Fruit fly (Drosophila melanogaster): ENCODE data around the gene CG10920.
A peak's percentile ranks its signal among the peaks of the same experiment; 100 is the strongest.

The CG10920 gene

DNA sequence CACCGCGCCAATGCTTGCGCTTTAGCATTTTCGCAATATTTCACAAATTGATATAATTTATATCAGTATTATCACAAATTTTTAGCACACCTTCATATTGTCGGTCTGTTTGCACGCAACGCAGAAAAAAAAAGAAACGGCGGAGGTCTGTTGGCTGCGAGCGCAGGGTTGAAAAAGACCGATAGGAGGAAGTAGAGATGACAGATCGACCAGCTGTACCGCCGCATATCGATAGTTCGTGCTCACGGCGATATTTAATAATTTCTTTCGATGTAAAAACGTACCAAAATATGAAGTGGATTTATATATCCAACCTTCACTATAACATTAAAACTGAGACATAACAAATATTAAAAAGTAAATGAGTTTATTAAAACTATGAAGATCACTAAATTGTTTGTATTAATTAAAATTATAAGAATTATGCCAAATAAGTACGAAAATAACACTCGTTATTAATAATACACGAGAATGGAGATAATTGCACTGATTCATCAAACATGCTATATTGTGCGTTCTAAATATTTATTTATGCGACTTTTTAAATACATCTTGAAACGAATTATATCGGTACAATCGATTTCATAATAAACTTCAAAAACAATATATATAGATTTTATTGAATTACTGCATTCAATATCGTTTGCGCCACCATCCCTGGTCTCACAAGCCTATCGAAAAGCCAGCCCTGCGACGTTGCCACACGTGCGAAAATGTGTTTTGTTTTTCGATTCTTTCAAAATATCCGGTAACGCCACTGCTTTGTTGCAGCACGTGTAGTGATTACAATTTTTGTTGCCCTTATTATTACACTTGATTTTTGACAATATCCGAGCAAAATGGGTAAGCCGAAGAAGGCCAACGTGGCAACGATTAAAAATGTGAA, 47.4 kb upstream of the CG10920 start, which contains the start of the genes RpS6 and bys (continued):
- peak; percentile 2 for TF ChIP-seq Ets21C (GFP tag; optimal IDR thresholded peaks at IDR 0.05)
- TF ChIP-seq Eip75B (GFP tag; optimal IDR thresholded peaks at IDR 0.05), result peak; percentile 17
- peak; percentile 31 for TF ChIP-seq CG34406 (GFP tag; optimal IDR thresholded peaks at IDR 0.05)
- TF ChIP-seq svp (GFP tag), result peak; percentile 64
- TF ChIP-seq fd85E (GFP tag; optimal IDR thresholded peaks at IDR 0.05), result peak; percentile 21
- TF ChIP-seq Sox15 (GFP tag; optimal IDR thresholded peaks at IDR 0.05), result no peak
- TF ChIP-seq CG8632 (GFP tag; optimal IDR thresholded peaks at IDR 0.05), result peak; percentile 41
- peak; percentile 11 for TF ChIP-seq CG1621 (tag; optimal IDR thresholded peaks at IDR 0.05)
- TF ChIP-seq Lpt (GFP tag; optimal IDR thresholded peaks at IDR 0.05), result no peak
- peak; percentile 53 for TF ChIP-seq CG32006 (GFP tag; optimal IDR thresholded peaks at IDR 0.05)
- TF ChIP-seq Blimp-1 (GFP tag; optimal IDR thresholded peaks at IDR 0.05), result no peak
- TF ChIP-seq CG11762 (GFP tag; optimal IDR thresholded peaks at IDR 0.05; ENCODE audit: insufficient read depth), result no peak
- peak; percentile 30 for TF ChIP-seq CG7368 (GFP tag; optimal IDR thresholded peaks at IDR 0.05)
- TF ChIP-seq CG6163 (GFP tag; IDR thresholded peaks at IDR 0.05), result peak; percentile 70
- no peak for TF ChIP-seq CG11902 (GFP tag; optimal IDR thresholded peaks at IDR 0.05)
- TF ChIP-seq CG6808 (GFP tag; optimal IDR thresholded peaks at IDR 0.05), result peak; percentile 27
- TF ChIP-seq CG6792 (GFP tag; optimal IDR thresholded peaks at IDR 0.05), result peak; percentile 16

DNA sequence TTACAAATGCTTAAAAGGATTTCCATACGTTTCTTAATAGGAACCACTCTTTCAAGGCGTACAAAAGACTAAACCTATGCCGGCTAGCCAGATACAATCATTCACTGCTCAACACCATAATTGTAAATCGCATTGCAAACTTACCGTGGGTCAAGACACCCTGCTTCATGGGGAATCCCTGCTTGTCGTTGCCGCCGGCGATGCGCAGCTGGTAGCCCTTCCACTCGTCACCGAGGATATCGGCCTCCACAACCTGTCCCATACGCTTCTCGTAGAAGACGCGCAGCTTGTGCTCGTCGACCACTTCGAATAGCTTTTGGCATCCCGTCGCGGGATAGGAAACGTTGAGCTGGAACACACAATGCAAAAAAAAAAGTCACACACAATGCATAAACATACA, 46.6 kb upstream of the CG10920 start:
- TF ChIP-seq svp (GFP tag) (peak; percentile 38), CG1621 (tag; optimal IDR thresholded peaks at IDR 0.05) (no peak), CG6276 (GFP tag; optimal IDR thresholded peaks at IDR 0.05) (no peak)

DNA sequence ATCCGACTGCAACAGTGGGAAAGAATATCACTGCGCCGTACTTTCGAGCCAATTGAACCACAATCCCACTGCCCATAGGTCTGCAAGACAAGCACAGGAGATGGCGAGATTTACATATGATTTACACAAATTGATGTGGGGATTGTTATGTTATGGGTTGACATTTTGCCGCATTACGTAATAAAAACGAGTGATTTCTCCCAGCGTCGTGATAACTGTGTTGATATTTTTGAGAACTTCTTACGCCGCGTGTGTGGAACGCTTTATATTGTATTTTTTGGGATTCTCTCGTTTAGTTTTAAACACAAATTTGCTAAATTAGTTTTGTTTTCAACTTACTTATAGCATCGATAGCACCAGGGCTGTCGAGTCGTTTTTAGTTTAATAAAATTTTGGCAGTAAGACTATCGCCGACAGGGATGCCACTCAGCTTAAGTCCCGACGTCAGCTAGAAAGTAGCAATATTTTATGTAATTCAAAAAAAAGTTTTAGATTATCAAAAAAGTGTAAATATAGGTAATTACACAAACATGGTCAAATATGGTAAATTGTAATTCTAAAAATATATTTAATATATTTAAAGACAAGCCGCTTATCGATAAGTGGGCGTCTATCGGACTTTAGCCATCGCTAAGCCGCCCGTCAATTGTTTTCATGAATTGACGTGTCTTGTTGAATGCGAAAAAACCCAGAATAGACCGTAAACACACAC, 39.5 kb upstream of the CG10920 start, which contains the start of the genes CG45089, ND-MNLL and p115:
CG45089 (minus strand) TSS at position 388 of the 712 bp plus-strand sequence.
ND-MNLL (minus strand) TSS at position 388 of the 712 bp plus-strand sequence.
p115 (plus strand) TSS at position 621 of the 712 bp plus-strand sequence.
- peak; percentile 24 for TF ChIP-seq dsx (GFP tag; optimal IDR thresholded peaks at IDR 0.05; ENCODE audit: poor library complexity, severe bottlenecking)
- peak; percentile 58 for TF ChIP-seq Eip78C (GFP tag)
- TF ChIP-seq topi (GFP tag; optimal IDR thresholded peaks at IDR 0.05), result peak; percentile 46
- TF ChIP-seq net (GFP tag; optimal IDR thresholded peaks at IDR 0.05), result no peak
- TF ChIP-seq CG10631 (GFP tag; optimal IDR thresholded peaks at IDR 0.05), result peak; percentile 73
- peak; percentile 51 for TF ChIP-seq acj6 (GFP tag; optimal IDR thresholded peaks at IDR 0.05)
- TF ChIP-seq Smox (GFP tag; optimal IDR thresholded peaks at IDR 0.05), result peak; percentile 57
- TF ChIP-seq dac (GFP tag; optimal IDR thresholded peaks at IDR 0.05), result no peak
- TF ChIP-seq CG34406 (GFP tag; optimal IDR thresholded peaks at IDR 0.05), result peak; percentile 28
- peak in 1 of 2 experiments; percentile 4 for TF ChIP-seq ss (GFP tag; optimal IDR thresholded peaks at IDR 0.05)
- peak; percentile 50 for TF ChIP-seq CG31627 (GFP tag; optimal IDR thresholded peaks at IDR 0.05)
- no peak for TF ChIP-seq Sox15 (GFP tag; optimal IDR thresholded peaks at IDR 0.05)
- peak; percentile 26 for TF ChIP-seq CG10669 (GFP tag; optimal IDR thresholded peaks at IDR 0.05)
- TF ChIP-seq CG32006 (GFP tag; optimal IDR thresholded peaks at IDR 0.05), result peak; percentile 6
- peak; percentile 46 for TF ChIP-seq cyc (GFP tag; optimal IDR thresholded peaks at IDR 0.05)
- peak; percentile 45 for TF ChIP-seq OdsH (GFP tag; optimal IDR thresholded peaks at IDR 0.05)
- peak; percentile 41 for TF ChIP-seq CG6792 (GFP tag; optimal IDR thresholded peaks at IDR 0.05)
- TF ChIP-seq salr (GFP tag; optimal IDR thresholded peaks at IDR 0.05), result peak in 1 of 2 experiments; percentile 10
- TF ChIP-seq fd85E (GFP tag; optimal IDR thresholded peaks at IDR 0.05), result no peak
- no peak for TF ChIP-seq CG7368 (GFP tag; optimal IDR thresholded peaks at IDR 0.05)
- TF ChIP-seq Ets96B (tag; optimal IDR thresholded peaks at IDR 0.05), result peak; percentile 48
- peak; percentile 1 for TF ChIP-seq CG11902 (GFP tag; optimal IDR thresholded peaks at IDR 0.05)
- TF ChIP-seq Eip75B (GFP tag; optimal IDR thresholded peaks at IDR 0.05), result peak; percentile 35
- TF ChIP-seq Sox102F (GFP tag; optimal IDR thresholded peaks at IDR 0.05), result peak; percentile 42
- TF ChIP-seq achi (GFP tag; optimal IDR thresholded peaks at IDR 0.05), result peak; percentile 76
- peak; percentile 57 for TF ChIP-seq Eip93F (GFP tag; optimal IDR thresholded peaks at IDR 0.05)
- peak; percentile 7 for TF ChIP-seq Sox14 (GFP tag; optimal IDR thresholded peaks at IDR 0.05)
- TF ChIP-seq CG8632 (GFP tag; optimal IDR thresholded peaks at IDR 0.05), result no peak
- peak; percentile 52 for TF ChIP-seq Met (GFP tag; optimal IDR thresholded peaks at IDR 0.05)
- TF ChIP-seq CG15336 (GFP tag; IDR thresholded peaks at IDR 0.05), result no peak
- TF ChIP-seq Ets21C (GFP tag; optimal IDR thresholded peaks at IDR 0.05), result peak; percentile 13
- peak; percentile 59 for TF ChIP-seq CG3919 (GFP tag; optimal IDR thresholded peaks at IDR 0.05)
- TF ChIP-seq CG8319 (GFP tag; optimal IDR thresholded peaks at IDR 0.05), result no peak
- peak; percentile 70 for TF ChIP-seq vri (GFP tag; optimal IDR thresholded peaks at IDR 0.05)
- TF ChIP-seq CG3032 (tag; optimal IDR thresholded peaks at IDR 0.05), result peak; percentile 51
- TF ChIP-seq svp (GFP tag), result peak; percentile 65
